Fruit fly (Drosophila melanogaster): ENCODE data around the gene upd1.

The upd1 gene

DNA sequence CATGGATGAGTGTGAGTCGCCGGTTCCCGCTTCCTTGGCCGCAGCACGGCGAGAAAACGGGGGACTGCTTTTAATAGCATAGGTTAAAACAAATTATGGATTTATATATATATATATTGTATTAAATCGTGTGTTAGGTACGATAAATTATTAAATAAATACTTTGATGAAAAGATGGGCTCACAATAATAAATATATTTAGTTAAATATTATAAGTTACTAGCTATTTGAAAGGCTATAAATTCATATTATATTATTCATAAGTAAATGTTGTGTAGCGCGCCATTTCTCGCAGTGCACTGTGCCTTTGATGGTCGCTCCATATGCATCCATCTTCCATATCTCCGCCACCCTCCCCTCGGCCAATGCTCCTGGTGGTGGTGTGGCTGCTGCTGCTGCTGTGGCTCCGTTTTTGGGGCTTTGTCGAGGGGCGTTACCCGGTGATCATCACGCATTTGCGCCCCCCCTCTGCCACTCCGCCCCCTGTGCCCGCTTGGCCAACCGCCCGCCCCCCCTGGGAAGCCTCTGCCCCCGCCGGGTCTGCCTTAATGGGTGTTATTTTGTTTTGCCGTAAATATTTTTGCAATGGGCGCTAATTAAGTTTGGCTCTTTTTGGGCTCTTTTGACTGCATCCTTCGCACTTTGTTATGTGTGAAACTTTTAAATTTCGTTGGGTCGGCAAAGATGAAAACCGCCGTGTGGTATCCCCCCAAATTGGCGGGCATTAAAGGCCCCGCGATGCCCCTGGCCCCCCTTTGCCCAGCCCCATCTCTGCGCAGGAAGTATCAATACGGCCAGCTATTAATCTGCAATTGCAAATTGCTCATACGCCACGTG lies 35.7 kb downstream of the upd1 start (continued):
- TF ChIP-seq CG1621 (tag; optimal IDR thresholded peaks at IDR 0.05) (no peak), CG11294 (GFP tag; IDR thresholded peaks at IDR 0.05) (no peak), Hr4 (GFP tag; optimal IDR thresholded peaks at IDR 0.05) (no peak), CG6854 (GFP tag; optimal IDR thresholded peaks at IDR 0.05) (no peak), cyc (GFP tag; optimal IDR thresholded peaks at IDR 0.05) (no peak), salr (GFP tag; optimal IDR thresholded peaks at IDR 0.05) (no peak), lz (GFP tag; optimal IDR thresholded peaks at IDR 0.05) (no peak), topi (GFP tag; optimal IDR thresholded peaks at IDR 0.05) (peak; percentile 11), esn (GFP tag; optimal IDR thresholded peaks at IDR 0.05) (peak; percentile 36), CG15336 (GFP tag; IDR thresholded peaks at IDR 0.05) (0 out of 2 replicates have a peak, but pooled peaks have one; percentile 18), CG31627 (GFP tag; optimal IDR thresholded peaks at IDR 0.05) (no peak), Sox15 (GFP tag; optimal IDR thresholded peaks at IDR 0.05) (peak; percentile 5), eg (GFP tag; IDR thresholded peaks at IDR 0.05) (no peak), CG7368 (GFP tag; optimal IDR thresholded peaks at IDR 0.05) (no peak), CG10669 (GFP tag; optimal IDR thresholded peaks at IDR 0.05) (peak; percentile 46), Hr39 (GFP tag; optimal IDR thresholded peaks at IDR 0.05) (peak; percentile 4), CG16779 (tag; optimal IDR thresholded peaks at IDR 0.05) (no peak), CG8632 (GFP tag; optimal IDR thresholded peaks at IDR 0.05) (peak; percentile 52), CG3919 (GFP tag; optimal IDR thresholded peaks at IDR 0.05) (peak; percentile 50), CG8319 (GFP tag; optimal IDR thresholded peaks at IDR 0.05) (no peak), CG32006 (GFP tag; optimal IDR thresholded peaks at IDR 0.05) (peak; percentile 62), net (GFP tag; optimal IDR thresholded peaks at IDR 0.05) (no peak), achi (GFP tag; optimal IDR thresholded peaks at IDR 0.05) (peak; percentile 46), Met (GFP tag; optimal IDR thresholded peaks at IDR 0.05) (no peak), Sox14 (GFP tag; optimal IDR thresholded peaks at IDR 0.05) (no peak), Eip93F (GFP tag; optimal IDR thresholded peaks at IDR 0.05) (no peak), svp (GFP tag) (peak; percentile 66)

DNA sequence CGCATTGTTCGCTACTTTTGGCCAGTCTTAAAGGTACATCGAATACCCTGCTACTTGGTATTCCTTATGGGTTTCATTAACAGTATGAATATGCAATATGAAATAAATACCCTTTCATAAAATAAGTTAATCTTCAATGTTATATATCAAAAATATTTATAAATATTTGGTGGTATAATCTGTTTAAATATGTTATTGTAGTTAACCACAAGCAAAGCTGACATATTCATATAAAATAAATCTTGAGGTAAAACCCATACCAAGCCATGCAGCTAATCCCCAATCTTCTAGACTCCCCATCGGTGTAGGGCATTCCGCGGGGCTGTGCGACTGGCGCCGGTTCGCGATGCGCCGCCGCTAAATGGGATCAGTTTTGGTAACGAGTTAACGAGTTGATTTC lies 36.7 kb downstream of the upd1 start:
- TF ChIP-seq Lpt (GFP tag; optimal IDR thresholded peaks at IDR 0.05) (peak; percentile 24), CG3919 (GFP tag; optimal IDR thresholded peaks at IDR 0.05) (peak; percentile 67), CG11762 (GFP tag; optimal IDR thresholded peaks at IDR 0.05; ENCODE audit: insufficient read depth) (peak; percentile 14), eg (GFP tag; IDR thresholded peaks at IDR 0.05) (no peak), CG31627 (GFP tag; optimal IDR thresholded peaks at IDR 0.05) (peak; percentile 15), esn (GFP tag; optimal IDR thresholded peaks at IDR 0.05) (peak; percentile 51), cyc (GFP tag; optimal IDR thresholded peaks at IDR 0.05) (peak; percentile 54), Blimp-1 (GFP tag; optimal IDR thresholded peaks at IDR 0.05) (peak; percentile 30), OdsH (GFP tag; optimal IDR thresholded peaks at IDR 0.05) (peak; percentile 63), Sox15 (GFP tag; optimal IDR thresholded peaks at IDR 0.05) (peak; percentile 57), dsx (GFP tag; optimal IDR thresholded peaks at IDR 0.05; ENCODE audit: poor library complexity, severe bottlenecking) (peak; percentile 33), ss (GFP tag; optimal IDR thresholded peaks at IDR 0.05) (peak; percentile 46 to 77), CG11294 (GFP tag; IDR thresholded peaks at IDR 0.05) (no peak), CG10669 (GFP tag; optimal IDR thresholded peaks at IDR 0.05) (peak; percentile 70), dac (GFP tag; optimal IDR thresholded peaks at IDR 0.05) (peak; percentile 9), CG34406 (GFP tag; optimal IDR thresholded peaks at IDR 0.05) (peak; percentile 67), Eip75B (GFP tag; optimal IDR thresholded peaks at IDR 0.05) (peak; percentile 13), CG6276 (GFP tag; optimal IDR thresholded peaks at IDR 0.05) (peak; percentile 46), CG15336 (GFP tag; IDR thresholded peaks at IDR 0.05) (peak; percentile 38; the same call in 1 of the 2 replicates), CG11902 (GFP tag; optimal IDR thresholded peaks at IDR 0.05) (peak; percentile 49), Ets96B (tag; optimal IDR thresholded peaks at IDR 0.05) (peak; percentile 62), Eip78C (GFP tag) (peak; percentile 85), CG8319 (GFP tag; optimal IDR thresholded peaks at IDR 0.05) (peak; percentile 7), fd85E (GFP tag; optimal IDR thresholded peaks at IDR 0.05) (no peak), spab (GFP tag; optimal IDR thresholded peaks at IDR 0.05) (peak; percentile 68), Sox14 (GFP tag; optimal IDR thresholded peaks at IDR 0.05) (peak; percentile 5), Hr38 (GFP tag; optimal IDR thresholded peaks at IDR 0.05) (no peak), Hr39 (GFP tag; optimal IDR thresholded peaks at IDR 0.05) (no peak), CG8119 (GFP tag; IDR thresholded peaks at IDR 0.05) (peak; percentile 60), CG7368 (GFP tag; optimal IDR thresholded peaks at IDR 0.05) (peak; percentile 38), fd59A (GFP tag; optimal IDR thresholded peaks at IDR 0.05) (peak; percentile 73), acj6 (GFP tag; optimal IDR thresholded peaks at IDR 0.05) (peak; percentile 66), CG32006 (GFP tag; optimal IDR thresholded peaks at IDR 0.05) (peak; percentile 84), CG4318 (GFP tag; optimal IDR thresholded peaks at IDR 0.05) (peak; percentile 65)
